Fruit fly (Drosophila melanogaster) Kc167 (cell line): Measurements from ENCODE around the gene CG46394.

Experiments
- h ChIP-seq: fragments of >200 bp; optimal IDR thresholded peaks from 3 replicates; lab custom pipeline; 2018; ENCODE audit warnings: missing external identifiers
- psq ChIP-seq: fragments of >200 bp; optimal IDR thresholded peaks from 2 replicates; lab custom pipeline; 2017; ENCODE audit warnings: missing external identifiers
- ttk ChIP-seq: sonication (Bioruptor generic); optimal IDR thresholded peaks from 2 replicates; lab custom pipeline; 2017; ENCODE audit warnings: missing external identifiers

DNA sequence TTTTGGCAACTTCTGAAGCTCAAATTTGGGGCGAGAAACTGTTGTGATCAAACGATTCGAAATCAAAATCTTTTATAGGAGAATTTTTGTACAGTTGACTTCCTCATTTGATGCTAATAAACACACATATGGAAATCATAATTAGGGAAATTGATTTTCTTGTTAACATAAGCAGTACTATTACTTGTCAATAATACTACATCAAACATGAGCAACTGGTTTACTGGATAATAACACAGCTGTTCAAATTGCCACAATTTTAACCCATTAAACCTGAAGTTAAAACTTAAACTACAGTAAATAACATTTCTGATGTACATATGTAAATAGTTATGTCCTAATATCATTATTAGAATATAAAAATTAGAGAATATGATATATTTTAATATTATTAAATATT is 20.3 kb upstream of the CG46394 start, which contains the start of gene CG43390:
- TF ChIP-seq psq (lab: Kevin White, UChicago) (no peak), h (lab: Kevin White, UChicago) (no peak), ttk (lab: Kevin White, UChicago) (no peak)
